Worm (Caenorhabditis elegans) whole organism, L4 larva: ENCODE results near the gene F36H9.5.

Experiments used
- F44E2.7 ChIP-seq: fragments of 200-800 bp; sonication (Bioruptor generic); IDR thresholded peaks from 2 replicates; pipeline ENCODE4 v2.1.2; 2022; ENCODE audit warnings: missing genetic modification characterization, missing compliant biosample characterization
- ama-1 ChIP-seq: fragments of 150-350 bp; optimal IDR thresholded peaks from 2 replicates; lab custom pipeline; 2014; ENCODE audit warnings: inconsistent platforms, mixed read lengths
- ceh-32 ChIP-seq: sonication (generic microtip); optimal IDR thresholded peaks from 2 replicates; lab custom pipeline; 2016; ENCODE audit warnings: mild to moderate bottlenecking, missing genetic modification characterization, missing compliant biosample characterization; ENCODE audit not compliant: poor library complexity
- fos-1 ChIP-seq: fragments of 150-350 bp; optimal IDR thresholded peaks from 2 replicates; lab custom pipeline; 2014; ENCODE audit warnings: missing biosample characterization, missing genetic modification characterization
- lin-15B ChIP-seq: fragments of 150-350 bp; sonication (generic microtip); optimal IDR thresholded peaks from 3 replicates; lab custom pipeline; 2014; ENCODE audit warnings: missing biosample characterization, missing genetic modification characterization
- nhr-28 ChIP-seq: fragments of 150-350 bp; optimal IDR thresholded peaks from 2 replicates; lab custom pipeline; 2014; ENCODE audit warnings: missing biosample characterization, missing genetic modification characterization
- unc-62 ChIP-seq, 3 experiments: fragments of 150-350 bp in 1 of 3; sonication (generic microtip); optimal IDR thresholded peaks in 2 of 3; peaks in 1 of 3; 1 replicate in 1 of 3; 2 replicates in 2 of 3; lab custom pipeline; 2014 to 2017; ENCODE audit warnings: missing biosample characterization in 3 of 3, missing genetic modification characterization in 3 of 3, missing genetic modification reagents in 3 of 3, missing genotype in 1 of 3

F36H9.5 gene

DNA sequence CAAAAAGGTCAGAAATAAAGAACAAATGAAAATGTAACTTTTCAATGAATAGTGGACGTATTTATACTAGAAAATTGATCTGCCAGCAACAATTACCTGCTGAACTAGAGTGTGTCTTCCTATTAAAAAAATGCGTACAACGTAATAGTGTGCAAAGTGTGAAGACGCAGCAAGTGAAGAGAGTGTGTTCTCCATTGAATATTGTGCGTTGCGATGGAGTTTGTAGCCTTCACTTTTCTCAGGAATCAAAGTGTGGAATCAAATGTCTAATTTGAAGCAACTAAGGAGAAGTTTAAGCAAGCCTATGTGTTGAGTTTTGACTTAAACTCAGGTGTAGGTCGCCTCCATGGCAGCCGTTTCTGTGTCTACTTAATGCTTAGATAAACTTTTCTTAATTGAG is 49.9 kb downstream of the F36H9.5 start, which contains the start of gene gst-21:
Gene gst-21 (minus strand): TSS at position 101 of the 400 bp plus-strand sequence.
- TF ChIP-seq ceh-32 (tag; lab: Kevin White, UChicago): no peak
- peak; percentile 65 for TF ChIP-seq nhr-28 (tag; lab: Kevin White, UChicago)
- no peak for TF ChIP-seq lin-15B (tag; lab: Kevin White, UChicago)
- TF ChIP-seq fos-1: no peak
- TF ChIP-seq unc-62 (GFP tag; optimal IDR thresholded peaks at IDR 0.05 in 1 of 2; lab: Kevin White, UChicago): peak in 1 of 2 experiments; percentile 15
- TF ChIP-seq unc-62 (tag; optimal IDR thresholded peaks at IDR 0.05; lab: Kevin White, UChicago): no peak
- TF ChIP-seq ama-1 (lab: Kevin White, UChicago): no peak
- TF ChIP-seq F44E2.7: no peak
